Worm (Caenorhabditis elegans): ENCODE data around the gene rpa-1.

The rpa-1 gene

ce11 chrII:7707383-7707782, 43.0 kb downstream of the rpa-1 start, which contains the start of gene luc-7L:
Gene luc-7L, minus strand, starts transcription at chrII:7707483.
- TF ChIP-seq mef-2 (tag; optimal IDR thresholded peaks at IDR 0.05) (no peak), rnt-1 (tag; optimal IDR thresholded peaks at IDR 0.05) (no peak), ama-1 (optimal IDR thresholded peaks at IDR 0.05) (no peak), nhr-85 (tag) (no peak), ceh-8 (GFP tag; optimal IDR thresholded peaks at IDR 0.05) (no peak), lsy-2 (tag; optimal IDR thresholded peaks at IDR 0.05) (no peak), fkh-8 (tag; optimal IDR thresholded peaks at IDR 0.05) (no peak), lin-39 (tag; optimal IDR thresholded peaks at IDR 0.05) (no peak), ceh-82 (tag; optimal IDR thresholded peaks at IDR 0.05) (no peak), irx-1 (tag; optimal IDR thresholded peaks at IDR 0.05) (no peak), egl-27 (tag; optimal IDR thresholded peaks at IDR 0.05) (no peak), xbp-1 (tag; optimal IDR thresholded peaks at IDR 0.05) (no peak), ztf-11 (tag; optimal IDR thresholded peaks at IDR 0.05) (no peak), fkh-4 (tag; optimal IDR thresholded peaks at IDR 0.05; ENCODE audit: borderline replicate concordance) (no peak), efl-3 (GFP tag; optimal IDR thresholded peaks at IDR 0.05) (no peak)

DNA sequence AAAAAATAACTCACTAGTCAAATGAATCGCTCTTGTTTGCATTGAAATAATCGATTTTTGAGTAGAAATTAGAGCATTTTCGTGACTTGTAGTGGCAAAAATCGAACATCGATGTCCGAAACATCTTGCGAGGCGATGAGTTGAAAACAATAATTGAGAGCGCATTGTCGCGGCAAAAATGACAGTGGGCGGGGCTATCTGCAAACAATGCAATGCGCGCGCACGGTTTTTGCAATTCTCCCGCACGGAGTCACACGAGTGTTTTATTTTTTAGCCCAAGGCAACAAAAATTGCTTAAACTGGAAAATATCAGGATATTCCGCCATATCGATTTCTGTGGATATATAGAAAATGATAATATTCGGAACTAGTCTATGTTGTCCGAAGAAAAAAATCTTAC, 44.2 kb downstream of the rpa-1 start, which contains the start of gene B0495.9:
TSS of gene B0495.9 (minus strand) at position 171 of the 400 bp plus-strand sequence.
- TF ChIP-seq nhr-19 (GFP tag; conservative IDR thresholded peaks at IDR 0.05) (peak; percentile 48), ceh-63 (GFP tag; optimal IDR thresholded peaks at IDR 0.05) (no peak), zag-1 (tag; optimal IDR thresholded peaks at IDR 0.05) (no peak), vab-15 (tag; optimal IDR thresholded peaks at IDR 0.05) (no peak), dpl-1 (GFP tag; optimal IDR thresholded peaks at IDR 0.05) (peak; percentile 42 to 54 (median 52)), fos-1 (tag; optimal IDR thresholded peaks at IDR 0.05) (no peak), lin-13 (GFP tag; optimal IDR thresholded peaks at IDR 0.05) (no peak), efl-3 (GFP tag; optimal IDR thresholded peaks at IDR 0.05) (no peak), fkh-4 (tag; optimal IDR thresholded peaks at IDR 0.05; ENCODE audit: borderline replicate concordance) (no peak), ztf-4 (tag; optimal IDR thresholded peaks at IDR 0.05) (no peak), mdl-1 (tag; optimal IDR thresholded peaks at IDR 0.05) (peak in 1 of 2 experiments; percentile 12), F16B12.6 (tag; optimal IDR thresholded peaks at IDR 0.05) (peak; percentile 47), aha-1 (tag; optimal IDR thresholded peaks at IDR 0.05) (no peak), C04F5.9 (tag; optimal IDR thresholded peaks at IDR 0.05) (peak; percentile 26), mab-9 (GFP tag; IDR thresholded peaks at IDR 0.05) (peak; percentile 58; the same call in 1 of the 2 replicates), C34B4.2 (tag; optimal IDR thresholded peaks at IDR 0.05) (no peak), egl-13 (tag; optimal IDR thresholded peaks at IDR 0.05) (no peak), zip-4 (GFP tag; optimal IDR thresholded peaks at IDR 0.05) (no peak), nhr-84 (tag; optimal IDR thresholded peaks at IDR 0.05) (no peak), lin-39 (tag; optimal IDR thresholded peaks at IDR 0.05) (peak; percentile 31), ces-1 (GFP tag; optimal IDR thresholded peaks at IDR 0.05) (no peak), unc-86 (tag; optimal IDR thresholded peaks at IDR 0.05) (no peak), elt-3 (tag; optimal IDR thresholded peaks at IDR 0.05) (peak in 1 of 6 experiments; percentile 14), lin-14 (GFP tag; optimal IDR thresholded peaks at IDR 0.05) (peak; percentile 42), aly-2 (tag; optimal IDR thresholded peaks at IDR 0.05) (no peak), lir-3 (tag; optimal IDR thresholded peaks at IDR 0.05; ENCODE audit: poor library complexity) (peak; percentile 26), C16A3.4 (tag; optimal IDR thresholded peaks at IDR 0.05) (peak; percentile 38), lin-35 (GFP tag; optimal IDR thresholded peaks at IDR 0.05) (peak; percentile 22 to 52), ztf-11 (tag; optimal IDR thresholded peaks at IDR 0.05) (peak in 1 of 2 experiments; percentile 55), hlh-17 (GFP tag; optimal IDR thresholded peaks at IDR 0.05; ENCODE audit: borderline replicate concordance) (no peak), isw-1 (GFP tag; IDR thresholded peaks at IDR 0.05) (peak; percentile 31; the same call in 1 of the 2 replicates), hlh-4 (tag; optimal IDR thresholded peaks at IDR 0.05) (no peak), nhr-85 (tag) (peak; percentile 56), nhr-76 (tag; optimal IDR thresholded peaks at IDR 0.05) (peak; percentile 19), pag-3 (tag; optimal IDR thresholded peaks at IDR 0.05; ENCODE audit: borderline replicate concordance, insufficient read depth) (no peak), tlp-1 (tag; optimal IDR thresholded peaks at IDR 0.05) (no peak), alr-1 (tag; optimal IDR thresholded peaks at IDR 0.05; ENCODE audit: borderline replicate concordance) (no peak), nhr-11 (tag; optimal IDR thresholded peaks at IDR 0.05) (no peak), mef-2 (tag; optimal IDR thresholded peaks at IDR 0.05) (no peak), fkh-8 (tag; optimal IDR thresholded peaks at IDR 0.05) (no peak), jun-1 (tag; optimal IDR thresholded peaks at IDR 0.05) (no peak), ets-5 (GFP tag; IDR thresholded peaks at IDR 0.05) (no peak)

Data from whole organism, L1 larva.